Worm (Caenorhabditis elegans): ENCODE data around the gene ptr-13.

DNA sequence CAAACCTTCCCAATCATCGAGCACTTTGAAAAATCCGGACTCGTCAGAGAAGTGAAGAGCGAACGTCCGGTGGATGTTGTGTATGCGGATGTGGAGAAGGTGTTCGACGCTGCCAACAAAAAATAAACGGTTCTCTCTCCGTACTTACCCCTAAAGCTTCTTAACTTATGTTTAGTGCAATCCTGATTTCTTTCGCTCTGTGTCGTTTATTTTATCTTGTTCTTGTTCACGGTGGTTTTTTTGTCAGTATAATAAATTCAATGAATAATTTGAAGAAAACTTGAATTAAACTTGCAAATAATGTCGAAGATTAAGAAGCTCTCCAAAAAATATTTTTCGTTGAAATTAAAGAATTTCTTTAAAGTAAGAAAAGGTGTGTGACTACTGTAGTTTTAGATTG is 33.3 kb downstream of the ptr-13 start, which contains the start of gene F40F8.3:
- TF ChIP-seq ama-1 (optimal IDR thresholded peaks at IDR 0.05) (no peak), pes-1 (GFP tag; IDR thresholded peaks at IDR 0.05) (no peak), sea-1 (GFP tag; conservative IDR thresholded peaks at IDR 0.05) (no peak), B0310.2 (tag; optimal IDR thresholded peaks at IDR 0.05) (no peak), aly-1 (tag; optimal IDR thresholded peaks at IDR 0.05) (no peak), hnd-1 (tag; optimal IDR thresholded peaks at IDR 0.05) (no peak), ceh-36 (tag; optimal IDR thresholded peaks at IDR 0.05) (no peak)
